Worm (Caenorhabditis elegans): ENCODE results near the gene F38B2.2.

DNA sequence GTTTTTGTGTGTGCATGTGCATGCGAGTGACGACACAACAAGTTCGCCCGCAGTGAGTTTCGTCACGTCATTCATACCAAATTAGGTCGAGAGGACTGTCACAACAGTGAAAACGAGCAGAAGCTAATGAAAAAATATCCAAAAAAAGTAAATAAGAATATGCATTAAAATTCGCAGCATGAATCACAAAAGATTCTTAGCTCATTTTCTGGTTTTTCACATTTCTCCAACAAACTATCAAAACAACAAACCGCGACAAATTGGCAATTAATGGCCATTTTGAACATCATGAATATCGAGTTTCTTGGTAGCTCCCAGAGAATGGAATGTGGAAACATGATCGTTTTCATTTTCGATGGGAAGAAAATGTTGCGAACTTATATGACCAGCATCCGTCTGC is 35.6 kb downstream of the F38B2.2 start:
- TF ChIP-seq dao-5 (tag; optimal IDR thresholded peaks at IDR 0.05): no peak
- TF ChIP-seq him-1 (tag; optimal IDR thresholded peaks at IDR 0.05): no peak
- no peak for TF ChIP-seq W03F9.2 (tag; optimal IDR thresholded peaks at IDR 0.05)

All from whole organism, L4/young adult.